Fruit fly (Drosophila melanogaster): ENCODE measurements around the gene Argk2.

The Argk2 gene

DNA sequence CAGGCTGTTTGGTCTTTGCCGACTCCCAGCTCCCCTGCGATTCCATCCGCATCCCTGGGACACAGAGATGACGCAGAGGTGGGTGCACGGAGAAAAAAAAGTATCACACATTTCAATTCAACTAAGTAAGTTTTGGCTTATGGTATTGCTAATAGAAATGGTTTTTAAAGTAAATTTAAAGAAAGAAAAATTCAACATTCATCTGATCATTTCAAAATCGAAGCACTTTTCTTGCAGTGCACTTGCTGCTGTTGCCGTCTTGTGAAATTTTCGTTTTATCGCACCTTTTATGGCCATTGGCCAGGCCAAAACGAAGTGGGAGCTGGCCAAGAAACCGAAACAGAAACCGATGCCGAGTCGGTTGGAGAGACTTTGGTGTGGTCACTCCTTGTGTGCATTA is 1.9 kb upstream of the Argk2 start (continued):
- TF ChIP-seq CG4404 (GFP tag; IDR thresholded peaks at IDR 0.05) (peak; percentile 77), CG3726 (GFP tag; IDR thresholded peaks at IDR 0.05) (peak; percentile 58; the same call in 1 of the 3 replicates), ken (GFP tag; IDR thresholded peaks at IDR 0.05) (peak; percentile 71), CG14050 (GFP tag; IDR thresholded peaks at IDR 0.05) (peak; percentile 59), gce (GFP tag; IDR thresholded peaks at IDR 0.05) (peak; percentile 73; the same call in 1 of the 3 replicates), Doc3 (GFP tag; IDR thresholded peaks at IDR 0.05; ENCODE audit: partially characterized antibody) (no peak), MTF-1 (GFP tag; optimal IDR thresholded peaks at IDR 0.05; ENCODE audit: borderline replicate concordance) (peak; percentile 40), Ssrp (tag; optimal IDR thresholded peaks at IDR 0.05) (peak; percentile 31), Mrtf (GFP tag; IDR thresholded peaks at IDR 0.05) (peak; percentile 60; the same call in 2 of the 3 replicates), CG16863 (GFP tag; optimal IDR thresholded peaks at IDR 0.05) (peak; percentile 7), Rx (GFP tag; IDR thresholded peaks at IDR 0.05) (peak; percentile 40; the same call in 1 of the 2 replicates), CG13424 (tag; optimal IDR thresholded peaks at IDR 0.05) (peak; percentile 46), chif (GFP tag; optimal IDR thresholded peaks at IDR 0.05) (peak; percentile 41 to 75), Bdp1 (GFP tag; optimal IDR thresholded peaks at IDR 0.05) (peak; percentile 1), dan (GFP tag; IDR thresholded peaks at IDR 0.05) (peak; percentile 71; the same call in 1 of the 2 replicates), CG8388 (GFP tag; optimal IDR thresholded peaks at IDR 0.05) (peak; percentile 43), Mad (GFP tag; optimal IDR thresholded peaks at IDR 0.05) (peak; percentile 14), CG18476 (GFP tag; optimal IDR thresholded peaks at IDR 0.05) (peak; percentile 24), sc (optimal IDR thresholded peaks at IDR 0.05) (no peak), sc (GFP tag; optimal IDR thresholded peaks at IDR 0.05) (peak; percentile 8), CG7745 (tag; optimal IDR thresholded peaks at IDR 0.05) (no peak), Six4 (GFP tag; optimal IDR thresholded peaks at IDR 0.05) (peak; percentile 53), CG16779 (GFP tag; IDR thresholded peaks at IDR 0.05) (no peak), wor (GFP tag; IDR thresholded peaks at IDR 0.05) (peak; percentile 65), zfh1 (GFP tag; IDR thresholded peaks at IDR 0.05) (peak; percentile 76; the same call in 2 of the 3 replicates), al (GFP tag; IDR thresholded peaks at IDR 0.05) (peak; percentile 31; the same call in 1 of the 2 replicates), scrt (GFP tag; optimal IDR thresholded peaks at IDR 0.05) (peak; percentile 14), Ets97D (GFP tag; optimal IDR thresholded peaks at IDR 0.05) (peak; percentile 15), CG10274 (GFP tag; optimal IDR thresholded peaks at IDR 0.05) (peak; percentile 68), Hr39 (optimal IDR thresholded peaks at IDR 0.05) (no peak), CG11723 (GFP tag; optimal IDR thresholded peaks at IDR 0.05) (no peak), CG8290 (GFP tag; optimal IDR thresholded peaks at IDR 0.05) (no peak), CG8290 (tag; optimal IDR thresholded peaks at IDR 0.05) (no peak), Xbp1 (GFP tag; optimal IDR thresholded peaks at IDR 0.05) (peak; percentile 54), esg (GFP tag; conservative IDR thresholded peaks at IDR 0.05) (peak; percentile 67), klu (GFP tag; IDR thresholded peaks at IDR 0.05) (peak; percentile 44; the same call in 1 of the 2 replicates), CG10979 (tag; optimal IDR thresholded peaks at IDR 0.05) (peak; percentile 80), YL-1 (GFP tag; optimal IDR thresholded peaks at IDR 0.05) (no peak), CG10431 (GFP tag; optimal IDR thresholded peaks at IDR 0.05) (no peak), CG10959 (GFP tag; IDR thresholded peaks at IDR 0.05) (peak; percentile 49; the same call in 1 of the 2 replicates), Camta (GFP tag; optimal IDR thresholded peaks at IDR 0.05) (peak; percentile 63), pros (GFP tag; optimal IDR thresholded peaks at IDR 0.05) (no peak), Myb (GFP tag; optimal IDR thresholded peaks at IDR 0.05) (peak; percentile 10), CG18764 (GFP tag; optimal IDR thresholded peaks at IDR 0.05) (peak; percentile 31), CG10147 (GFP tag; optimal IDR thresholded peaks at IDR 0.05) (peak; percentile 37), CG17802 (tag; optimal IDR thresholded peaks at IDR 0.05) (peak; percentile 44), Dad (GFP tag; optimal IDR thresholded peaks at IDR 0.05) (peak; percentile 59), TFAM (GFP tag; optimal IDR thresholded peaks at IDR 0.05) (peak; percentile 21), CG15696 (tag; optimal IDR thresholded peaks at IDR 0.05) (peak; percentile 75), CG32532 (GFP tag; IDR thresholded peaks at IDR 0.05) (peak; percentile 52), CG30403 (GFP tag; optimal IDR thresholded peaks at IDR 0.05) (peak; percentile 60), CG34376 (GFP tag; optimal IDR thresholded peaks at IDR 0.05) (no peak)
